Fruit fly (Drosophila melanogaster) whole organism, adult: ENCODE results near the gene Cpr65Ax2.

Experiments used
- CG1620 ChIP-seq: fragments of 200-800 bp; sonication (Bioruptor generic); optimal IDR thresholded peaks from 2 replicates; lab custom pipeline; 2016; ENCODE audit warnings: missing biosample characterization, missing genetic modification characterization
- CG5204 ChIP-seq: fragments of 200-800 bp; sonication (Bioruptor generic); optimal IDR thresholded peaks from 2 replicates; lab custom pipeline; 2016; ENCODE audit warnings: missing biosample characterization, missing genetic modification characterization
- Clk ChIP-seq: fragments of 200-800 bp; sonication (Bioruptor generic); optimal IDR thresholded peaks from 2 replicates; lab custom pipeline; 2017; ENCODE audit warnings: missing biosample characterization, missing genetic modification characterization
- Hr96 ChIP-seq: fragments of 200-800 bp; sonication (Bioruptor generic); optimal IDR thresholded peaks from 2 replicates; lab custom pipeline; 2016; ENCODE audit warnings: missing biosample characterization, missing genetic modification characterization
- cic ChIP-seq: fragments of 200-800 bp; sonication (Bioruptor generic); optimal IDR thresholded peaks from 2 replicates; lab custom pipeline; 2017; ENCODE audit warnings: missing biosample characterization, mild to moderate bottlenecking, missing genetic modification characterization, moderate library complexity
- cnc ChIP-seq, 2 experiments: fragments of >200 bp; optimal IDR thresholded peaks; 2 replicates each; lab custom pipeline; 2017
- pad ChIP-seq: fragments of 200-800 bp; sonication (Bioruptor generic); optimal IDR thresholded peaks from 3 replicates; lab custom pipeline; 2017; ENCODE audit warnings: missing biosample characterization, missing genetic modification characterization, mild to moderate bottlenecking, moderate library complexity, missing genetic modification reagents

DNA sequence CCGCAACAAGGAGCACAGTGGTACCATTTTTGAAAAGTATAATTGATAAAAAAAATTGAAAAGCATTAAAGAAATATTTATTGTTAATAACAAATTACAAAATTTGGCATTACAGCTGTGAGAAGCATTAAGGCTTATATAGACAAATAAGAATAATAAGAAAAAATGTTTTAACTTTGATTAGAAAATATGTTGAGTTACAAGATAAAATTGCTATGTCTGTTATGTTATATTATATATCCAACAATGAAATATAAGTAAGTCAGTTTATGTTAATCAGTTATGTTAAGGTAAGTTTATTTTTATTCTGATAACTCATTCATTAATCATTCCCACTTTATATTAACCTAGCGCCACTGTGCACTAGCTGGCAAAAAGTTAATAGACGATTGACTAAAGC is 9.2 kb upstream of the Cpr65Ax2 start:
- TF ChIP-seq cic, result no peak
- no peak for TF ChIP-seq Clk (GFP tag; lab: Kevin White, UChicago)
- no peak for TF ChIP-seq CG5204 (GFP tag; lab: Kevin White, UChicago)
- TF ChIP-seq Hr96 (GFP tag; lab: Kevin White, UChicago), result no peak
- TF ChIP-seq cnc (optimal IDR thresholded peaks at IDR 0.05; lab: Kevin White, UChicago), result no peak
- no peak for TF ChIP-seq CG1620 (GFP tag; lab: Kevin White, UChicago)
- no peak for TF ChIP-seq pad
